Worm (Caenorhabditis elegans) whole organism, late embryonic: ENCODE data around the gene nspg-11.

ENCODE experiments used
- K09A11.1 ChIP-seq: sonication (generic microtip); optimal IDR thresholded peaks from 2 replicates; lab custom pipeline; 2017; ENCODE audit warnings: antibody characterized with exemption, mild to moderate bottlenecking, missing genetic modification characterization, missing compliant biosample characterization; ENCODE audit not compliant: insufficient read depth
- T23F11.4 ChIP-seq: fragments of 200-800 bp; sonication (Bioruptor generic); optimal IDR thresholded peaks from 2 replicates; lab custom pipeline; 2018; ENCODE audit warnings: mild to moderate bottlenecking, missing genetic modification characterization, missing compliant biosample characterization
- ama-1 ChIP-seq: fragments of 150-350 bp; optimal IDR thresholded peaks from 2 replicates; lab custom pipeline; 2014
- ceh-2 ChIP-seq: sonication (generic microtip); optimal IDR thresholded peaks from 2 replicates; lab custom pipeline; 2016; ENCODE audit warnings: missing genotype, missing genetic modification characterization, missing compliant biosample characterization
- ceh-9 ChIP-seq: sonication (generic microtip); optimal IDR thresholded peaks from 2 replicates; lab custom pipeline; 2016; ENCODE audit warnings: mild to moderate bottlenecking, missing genetic modification characterization, inconsistent platforms, missing compliant biosample characterization
- elt-2 ChIP-seq: sonication (generic microtip); optimal IDR thresholded peaks from 2 replicates; lab custom pipeline; 2016; ENCODE audit warnings: missing genetic modification reagents, missing genetic modification characterization, missing compliant biosample characterization
- ets-4 ChIP-seq: sonication (generic microtip); optimal IDR thresholded peaks from 2 replicates; lab custom pipeline; 2016; ENCODE audit warnings: missing genetic modification characterization, missing compliant biosample characterization
- fkh-10 ChIP-seq: fragments of 150-350 bp; optimal IDR thresholded peaks from 2 replicates; lab custom pipeline; 2014; ENCODE audit warnings: missing biosample characterization, missing genetic modification reagents, missing genetic modification characterization
- lin-11 ChIP-seq: fragments of 200-800 bp; sonication (Bioruptor generic); optimal IDR thresholded peaks from 2 replicates; lab custom pipeline; 2018; ENCODE audit warnings: mild to moderate bottlenecking, missing genetic modification characterization, missing compliant biosample characterization
- pqm-1 ChIP-seq: sonication (generic microtip); optimal IDR thresholded peaks from 2 replicates; lab custom pipeline; 2016; ENCODE audit warnings: missing genetic modification characterization, missing compliant biosample characterization
- tbx-2 ChIP-seq: sonication (generic microtip); optimal IDR thresholded peaks from 2 replicates; lab custom pipeline; 2016; ENCODE audit warnings: missing genetic modification characterization, missing compliant biosample characterization

ce11 chrIV:9300127-9300526, 23.8 kb downstream of the nspg-11 start, which contains the start of gene F49C12.3:
- TF ChIP-seq ceh-9 (tag; lab: Kevin White, UChicago) (no peak), tbx-2 (tag; lab: Kevin White, UChicago) (no peak), ets-4 (no peak), lin-11 (tag; lab: Kevin White, UChicago) (no peak), pqm-1 (tag; lab: Kevin White, UChicago) (no peak), fkh-10 (GFP tag; lab: Kevin White, UChicago) (no peak), elt-2 (tag; lab: Kevin White, UChicago) (no peak), ama-1 (lab: Kevin White, UChicago) (no peak), T23F11.4 (GFP tag; lab: Kevin White, UChicago) (no peak), K09A11.1 (tag; lab: Kevin White, UChicago) (no peak), ceh-2 (tag; lab: Kevin White, UChicago) (no peak)
